Fruit fly (Drosophila melanogaster) whole organism, embryonic: Measurements from ENCODE around the gene CG13028.

Source experiments
- Aef1 ChIP-seq: fragments of 200-800 bp; sonication (Bioruptor generic); IDR thresholded peaks from 3 replicates; pipeline ENCODE4 v1.3.6; 2022; ENCODE audit warnings: missing biosample characterization, missing genetic modification characterization
- Antp ChIP-seq: fragments of 200-800 bp; sonication (Bioruptor generic); optimal IDR thresholded peaks from 3 replicates; lab custom pipeline; 2016; ENCODE audit warnings: missing biosample characterization, missing genetic modification characterization
- Bgb ChIP-seq: fragments of 200-800 bp; sonication (Bioruptor generic); IDR thresholded peaks from 2 replicates; pipeline ENCODE4 v1.3.6; 2022; ENCODE audit warnings: missing biosample characterization, missing genetic modification characterization; ENCODE audit not compliant: partially characterized antibody
- CG10147 ChIP-seq: fragments of 200-800 bp; sonication (Bioruptor generic); optimal IDR thresholded peaks from 2 replicates; lab custom pipeline; 2019; ENCODE audit warnings: missing biosample characterization, mild to moderate bottlenecking, missing genetic modification characterization, moderate library complexity
- CG10543 ChIP-seq: fragments of 200-800 bp; sonication (Bioruptor generic); optimal IDR thresholded peaks from 3 replicates; lab custom pipeline; 2017; ENCODE audit warnings: missing biosample characterization, mild to moderate bottlenecking, missing genetic modification characterization, moderate library complexity
- CG11093 ChIP-seq: fragments of 200-800 bp; sonication (Bioruptor generic); IDR thresholded peaks from 3 replicates; pipeline ENCODE4 v1.3.6; 2022; ENCODE audit warnings: missing biosample characterization, missing genetic modification characterization
- CG11695 ChIP-seq: fragments of 200-800 bp; sonication (Bioruptor generic); IDR thresholded peaks from 3 replicates; pipeline ENCODE4 v1.3.6; 2022; ENCODE audit warnings: missing biosample characterization, missing genetic modification characterization
- CG12071 ChIP-seq: fragments of 200-800 bp; sonication (Bioruptor generic); optimal IDR thresholded peaks from 3 replicates; lab custom pipeline; 2018; ENCODE audit warnings: missing biosample characterization, mild to moderate bottlenecking, missing genetic modification characterization
- CG13894 ChIP-seq: fragments of 200-800 bp; sonication (Bioruptor generic); optimal IDR thresholded peaks from 3 replicates; lab custom pipeline; 2018; ENCODE audit warnings: missing biosample characterization, mild to moderate bottlenecking, missing genetic modification characterization, moderate library complexity
- CG16779 ChIP-seq: fragments of 200-800 bp; sonication (Bioruptor generic); IDR thresholded peaks from 2 replicates; pipeline ENCODE4 v1.3.6; 2022; ENCODE audit warnings: missing biosample characterization, missing genetic modification characterization
- CG2889 ChIP-seq: fragments of 200-800 bp; sonication (Bioruptor generic); IDR thresholded peaks from 3 replicates; pipeline ENCODE4 v1.3.6; 2022; ENCODE audit warnings: missing biosample characterization, missing genetic modification characterization
- CG4328 ChIP-seq: fragments of 200-800 bp; sonication (Bioruptor generic); optimal IDR thresholded peaks from 3 replicates; lab custom pipeline; 2017; ENCODE audit warnings: missing biosample characterization, missing genetic modification reagents, missing genetic modification characterization
- CG43689 ChIP-seq: fragments of 200-800 bp; sonication (Bioruptor generic); IDR thresholded peaks from 2 replicates; pipeline ENCODE4 v1.3.6; 2022; ENCODE audit warnings: missing biosample characterization, missing genetic modification characterization
- CG4730 ChIP-seq: fragments of 200-800 bp; sonication (Bioruptor generic); IDR thresholded peaks from 2 replicates; pipeline ENCODE4 v1.3.6; 2022; ENCODE audit warnings: missing biosample characterization, missing genetic modification characterization
- CG6175 ChIP-seq: fragments of 200-800 bp; sonication (Bioruptor generic); IDR thresholded peaks from 3 replicates; pipeline ENCODE4 v1.3.6; 2022; ENCODE audit warnings: missing biosample characterization, missing genetic modification characterization
- CG6254 ChIP-seq: fragments of 200-800 bp; sonication (Bioruptor generic); optimal IDR thresholded peaks from 3 replicates; lab custom pipeline; 2017; ENCODE audit warnings: mild to moderate bottlenecking, missing biosample characterization, missing genetic modification reagents, missing genetic modification characterization
- CG7357 ChIP-seq: fragments of 200-800 bp; sonication (Bioruptor generic); IDR thresholded peaks from 3 replicates; pipeline ENCODE4 v1.3.6; 2022; ENCODE audit warnings: missing biosample characterization, missing genetic modification characterization
- CG7839 ChIP-seq: fragments of 200-800 bp; sonication (Bioruptor generic); optimal IDR thresholded peaks from 3 replicates; lab custom pipeline; 2018; ENCODE audit warnings: missing biosample characterization, mild to moderate bottlenecking, missing genetic modification characterization, moderate library complexity
- CG9609 ChIP-seq: fragments of 200-800 bp; sonication (Bioruptor generic); optimal IDR thresholded peaks from 3 replicates; lab custom pipeline; 2016; ENCODE audit warnings: missing biosample characterization, missing genetic modification characterization
- CG9727 ChIP-seq: fragments of 200-800 bp; sonication (Bioruptor generic); optimal IDR thresholded peaks from 3 replicates; lab custom pipeline; 2017; ENCODE audit warnings: missing biosample characterization, mild to moderate bottlenecking, missing genetic modification characterization
- Chrac-16 ChIP-seq: fragments of 200-800 bp; sonication (Bioruptor generic); optimal IDR thresholded peaks from 3 replicates; lab custom pipeline; 2016; ENCODE audit warnings: missing biosample characterization, missing genetic modification characterization
- CoRest ChIP-seq: fragments of 200-800 bp; sonication (Bioruptor generic); optimal IDR thresholded peaks from 3 replicates; lab custom pipeline; 2018; ENCODE audit warnings: missing biosample characterization, mild to moderate bottlenecking, missing genetic modification characterization, moderate library complexity
- D19A ChIP-seq: fragments of 200-800 bp; optimal IDR thresholded peaks from 3 replicates; lab custom pipeline; 2019; ENCODE audit warnings: missing biosample characterization, mild to moderate bottlenecking, missing genetic modification characterization, moderate library complexity
- Drgx ChIP-seq: fragments of 200-800 bp; sonication (Bioruptor generic); IDR thresholded peaks from 2 replicates; pipeline ENCODE4 v1.3.6; 2022; ENCODE audit warnings: missing biosample characterization, missing genetic modification characterization
- E2f1 ChIP-seq: fragments of 200-800 bp; sonication (Bioruptor generic); IDR thresholded peaks from 2 replicates; pipeline ENCODE4 v1.3.6; 2022; ENCODE audit warnings: missing biosample characterization, missing genetic modification characterization
- HLH54F ChIP-seq: fragments of 200-800 bp; sonication (Bioruptor generic); optimal IDR thresholded peaks from 3 replicates; lab custom pipeline; 2016; ENCODE audit warnings: missing biosample characterization, missing genetic modification characterization
- Jarid2 ChIP-seq: fragments of 200-800 bp; sonication (Bioruptor generic); optimal IDR thresholded peaks from 3 replicates; lab custom pipeline; 2017; ENCODE audit warnings: mild to moderate bottlenecking, missing biosample characterization, missing genetic modification reagents, missing genetic modification characterization
- Mes4 ChIP-seq: fragments of 200-800 bp; sonication (Bioruptor generic); optimal IDR thresholded peaks from 2 replicates; lab custom pipeline; 2016; ENCODE audit warnings: missing biosample characterization, missing genetic modification characterization
- Myb ChIP-seq: fragments of 200-800 bp; sonication (Bioruptor generic); optimal IDR thresholded peaks from 2 replicates; lab custom pipeline; 2016; ENCODE audit warnings: missing biosample characterization, missing genetic modification characterization
- Nf-YC ChIP-seq: fragments of 200-800 bp; optimal IDR thresholded peaks from 3 replicates; lab custom pipeline; 2019; ENCODE audit warnings: missing biosample characterization, mild to moderate bottlenecking, missing genetic modification characterization, moderate library complexity
- Pdp1 ChIP-seq, 2 experiments: fragments of 200-800 bp; sonication (Bioruptor generic); optimal IDR thresholded peaks; 3 replicates each; lab custom pipeline; 2016; ENCODE audit warnings: missing biosample characterization in 2 of 2, missing genetic modification characterization in 2 of 2, mild to moderate bottlenecking in 1 of 2, moderate library complexity in 1 of 2
- Sox102F ChIP-seq: fragments of 200-800 bp; sonication (Bioruptor generic); optimal IDR thresholded peaks from 2 replicates; lab custom pipeline; 2018; ENCODE audit warnings: missing biosample characterization, mild to moderate bottlenecking, missing genetic modification characterization, moderate library complexity
- Spps ChIP-seq: fragments of 200-800 bp; sonication (Bioruptor generic); optimal IDR thresholded peaks from 2 replicates; lab custom pipeline; 2018; ENCODE audit warnings: missing biosample characterization, mild to moderate bottlenecking, missing genetic modification characterization
- Sry-δ ChIP-seq: fragments of 200-800 bp; sonication (Bioruptor generic); optimal IDR thresholded peaks from 2 replicates; lab custom pipeline; 2016; ENCODE audit warnings: missing biosample characterization, missing genetic modification characterization
- Usf ChIP-seq: fragments of 200-800 bp; sonication (Bioruptor generic); optimal IDR thresholded peaks from 2 replicates; lab custom pipeline; 2017; ENCODE audit warnings: missing genotype, missing biosample characterization, missing genetic modification characterization
- ac ChIP-seq: fragments of 200-800 bp; sonication (Bioruptor generic); optimal IDR thresholded peaks from 3 replicates; lab custom pipeline; 2017; ENCODE audit warnings: missing biosample characterization, mild to moderate bottlenecking, missing genetic modification characterization
- da ChIP-seq: fragments of 200-800 bp; sonication (Bioruptor generic); optimal IDR thresholded peaks from 2 replicates; lab custom pipeline; 2016; ENCODE audit warnings: missing biosample characterization, missing genetic modification characterization
- dimm ChIP-seq: fragments of 200-800 bp; sonication (Bioruptor generic); IDR thresholded peaks from 2 replicates; pipeline ENCODE4 v1.3.6; 2022; ENCODE audit warnings: missing biosample characterization, missing genetic modification characterization
- esg ChIP-seq: fragments of 200-800 bp; sonication (Bioruptor generic); conservative IDR thresholded peaks from 2 replicates; pipeline ENCODE4 v1.3.6; 2022; ENCODE audit warnings: missing biosample characterization, missing genetic modification characterization
- gro ChIP-seq: fragments of 200-800 bp; sonication (Bioruptor generic); optimal IDR thresholded peaks from 2 replicates; lab custom pipeline; 2016; ENCODE audit warnings: missing biosample characterization, missing genetic modification characterization
- hb ChIP-seq: fragments of 200-800 bp; sonication (Bioruptor generic); IDR thresholded peaks from 3 replicates; pipeline ENCODE4 v1.3.6; 2022; ENCODE audit warnings: missing biosample characterization, missing genetic modification characterization; ENCODE audit not compliant: partially characterized antibody
- her ChIP-seq: fragments of 200-800 bp; sonication (Bioruptor generic); optimal IDR thresholded peaks from 2 replicates; lab custom pipeline; 2016; ENCODE audit warnings: missing biosample characterization, missing genetic modification characterization
- ken ChIP-seq: fragments of 200-800 bp; sonication (Bioruptor generic); IDR thresholded peaks from 3 replicates; pipeline ENCODE4 v1.3.6; 2022; ENCODE audit warnings: missing biosample characterization, missing genetic modification characterization
- lab ChIP-seq: fragments of 200-800 bp; sonication (Bioruptor generic); optimal IDR thresholded peaks from 3 replicates; lab custom pipeline; 2017; ENCODE audit warnings: missing biosample characterization, missing genetic modification characterization, mild to moderate bottlenecking, moderate library complexity, missing genetic modification reagents
- onecut ChIP-seq: fragments of 200-800 bp; sonication (Bioruptor generic); IDR thresholded peaks from 2 replicates; pipeline ENCODE4 v1.3.6; 2022; ENCODE audit warnings: missing biosample characterization, missing genetic modification characterization
- ranshi ChIP-seq: fragments of 200-800 bp; sonication (Bioruptor generic); IDR thresholded peaks from 2 replicates; pipeline ENCODE4 v1.3.6; 2022; ENCODE audit warnings: missing biosample characterization, missing genetic modification characterization
- sna ChIP-seq: fragments of 200-800 bp; sonication (Bioruptor generic); IDR thresholded peaks from 2 replicates; pipeline ENCODE4 v1.3.6; 2022; ENCODE audit warnings: missing biosample characterization, missing genetic modification characterization; ENCODE audit not compliant: partially characterized antibody
- tap ChIP-seq: fragments of 200-800 bp; optimal IDR thresholded peaks from 3 replicates; lab custom pipeline; 2019; ENCODE audit warnings: missing biosample characterization, mild to moderate bottlenecking, missing genetic modification characterization, moderate library complexity
- vfl ChIP-seq: fragments of 200-800 bp; sonication (Bioruptor generic); optimal IDR thresholded peaks from 2 replicates; lab custom pipeline; 2016; ENCODE audit warnings: missing biosample characterization, missing genetic modification characterization
- wor ChIP-seq: fragments of 200-800 bp; sonication (Bioruptor generic); IDR thresholded peaks from 2 replicates; pipeline ENCODE4 v1.3.6; 2022; ENCODE audit warnings: missing biosample characterization, missing genetic modification characterization

The CG13028 gene

DNA sequence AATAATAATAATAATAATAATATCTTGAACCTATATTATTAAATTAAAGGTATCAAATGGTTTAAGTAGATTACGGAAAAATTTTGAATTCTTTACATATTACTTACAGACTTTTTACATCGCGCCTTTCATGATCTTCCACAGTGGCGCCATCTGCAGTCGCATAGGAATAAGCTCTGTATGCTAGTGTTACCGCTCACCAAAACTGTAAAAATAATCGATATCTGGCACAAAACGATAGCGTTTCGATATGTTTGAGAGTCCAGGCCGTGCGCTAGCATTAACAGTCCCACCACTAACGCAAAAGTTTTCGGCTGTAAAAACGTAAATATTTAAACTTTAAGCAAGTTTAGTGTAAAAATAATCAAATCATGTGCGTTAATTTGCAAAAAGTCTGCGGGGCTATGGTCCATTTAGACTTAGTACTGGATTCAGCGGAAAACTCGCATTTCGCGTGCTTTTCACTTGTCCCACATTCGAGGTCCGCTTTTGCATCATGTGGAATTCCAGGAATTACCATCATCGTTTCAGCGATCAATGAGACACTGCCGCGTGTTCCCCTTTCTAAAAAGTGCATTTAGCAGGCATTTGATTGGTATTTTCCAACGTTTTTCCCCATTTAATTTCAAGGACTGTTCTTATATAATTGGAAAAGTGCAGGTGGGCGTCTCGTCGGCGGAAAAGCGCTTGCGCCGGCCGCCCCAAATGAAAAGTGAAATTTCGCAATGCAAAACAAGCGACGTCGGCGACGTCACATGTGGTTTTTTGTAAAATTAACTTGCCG lies 32.4 kb downstream of the CG13028 start:
- no peak for TF ChIP-seq CG16779 (GFP tag; lab: Robert Waterston, UW)
- no peak for TF ChIP-seq Usf (GFP tag; lab: Kevin White, UChicago)
- peak; percentile 47 for TF ChIP-seq CG13894 (tag; lab: Kevin White, UChicago)
- no peak for TF ChIP-seq ranshi (GFP tag; lab: Robert Waterston, UW)
- TF ChIP-seq CG10147 (GFP tag; lab: Kevin White, UChicago): peak; percentile 46
- no peak for TF ChIP-seq ken (GFP tag; lab: Robert Waterston, UW)
- peak; percentile 84 for TF ChIP-seq Myb (GFP tag; lab: Kevin White, UChicago)
- peak; percentile 97 for TF ChIP-seq Bgb (GFP tag; lab: Robert Waterston, UW)
- no peak for TF ChIP-seq CG10543
- no peak for TF ChIP-seq Spps (tag; lab: Kevin White, UChicago)
- peak; percentile 32 for TF ChIP-seq her
- no peak for TF ChIP-seq CG11695 (GFP tag; lab: Robert Waterston, UW)
- peak; percentile 95 for TF ChIP-seq Sry-δ
- peak in 1 of 2 experiments; percentile 92 for TF ChIP-seq Pdp1 (GFP tag; optimal IDR thresholded peaks at IDR 0.05; lab: Kevin White, UChicago)
- peak; percentile 80; the same call in 1 of the 2 replicates for TF ChIP-seq sna (GFP tag; lab: Robert Waterston, UW)
- TF ChIP-seq tap: no peak
- no peak for TF ChIP-seq CG6254 (GFP tag; lab: Kevin White, UChicago)
- TF ChIP-seq Jarid2: no peak
- no peak for TF ChIP-seq esg
- TF ChIP-seq CoRest (tag; lab: Kevin White, UChicago): peak; percentile 36
- peak; percentile 21; the same call in 1 of the 2 replicates for TF ChIP-seq E2f1 (GFP tag; lab: Robert Waterston, UW)
- TF ChIP-seq CG43689 (GFP tag; lab: Robert Waterston, UW): no peak
- no peak for TF ChIP-seq CG4730 (GFP tag; lab: Robert Waterston, UW)
- no peak for TF ChIP-seq CG11093 (GFP tag; lab: Robert Waterston, UW)
- peak; percentile 71; the same call in 1 of the 3 replicates for TF ChIP-seq hb (GFP tag; lab: Robert Waterston, UW)
- TF ChIP-seq CG7357: no peak
- no peak for TF ChIP-seq CG2889 (GFP tag; lab: Robert Waterston, UW)
- TF ChIP-seq Chrac-16 (GFP tag; lab: Kevin White, UChicago): peak; percentile 30
- TF ChIP-seq onecut (GFP tag; lab: Robert Waterston, UW): no peak; the same call in 1 of the 2 replicates
- TF ChIP-seq Mes4 (GFP tag; lab: Kevin White, UChicago): peak; percentile 9
- no peak for TF ChIP-seq CG9609 (GFP tag; lab: Kevin White, UChicago)
- no peak for TF ChIP-seq Antp
- no peak for TF ChIP-seq ac (GFP tag; lab: Kevin White, UChicago)
- no peak for TF ChIP-seq CG9727 (GFP tag; lab: Kevin White, UChicago)
- TF ChIP-seq da (GFP tag; lab: Kevin White, UChicago): no peak
- TF ChIP-seq CG4328 (GFP tag; lab: Kevin White, UChicago): no peak
- TF ChIP-seq dimm (GFP tag; lab: Robert Waterston, UW): no peak
- no peak for TF ChIP-seq Drgx
- TF ChIP-seq Aef1: no peak
- peak; percentile 51 for TF ChIP-seq gro (GFP tag; lab: Kevin White, UChicago)
- no peak for TF ChIP-seq Sox102F (GFP tag; lab: Kevin White, UChicago)
- peak; percentile 18 for TF ChIP-seq CG7839
- TF ChIP-seq HLH54F (GFP tag; lab: Kevin White, UChicago): no peak
- no peak for TF ChIP-seq CG12071 (GFP tag; lab: Kevin White, UChicago)
- peak; percentile 46 for TF ChIP-seq Nf-YC (tag; lab: Kevin White, UChicago)
- TF ChIP-seq D19A: peak; percentile 15
- TF ChIP-seq lab: peak; percentile 32
- no peak for TF ChIP-seq wor (GFP tag; lab: Robert Waterston, UW)
- no peak for TF ChIP-seq CG6175 (GFP tag; lab: Robert Waterston, UW)
- TF ChIP-seq vfl (GFP tag; lab: Kevin White, UChicago): no peak
